Worm (Caenorhabditis elegans) whole organism, L2 larva: ENCODE results near the gene nyn-1.

ENCODE experiments used
- F13H6.1 ChIP-seq: sonication (generic microtip); optimal IDR thresholded peaks from 2 replicates; lab custom pipeline; 2016; ENCODE audit warnings: missing genetic modification characterization, missing compliant biosample characterization
- R02D3.7 ChIP-seq: fragments of 150-350 bp; optimal IDR thresholded peaks from 2 replicates; lab custom pipeline; 2014; ENCODE audit warnings: missing biosample characterization, missing genetic modification characterization
- ZK546.5 ChIP-seq: sonication (generic microtip); optimal IDR thresholded peaks from 2 replicates; lab custom pipeline; 2017; ENCODE audit warnings: missing biosample characterization, missing genetic modification characterization
- alr-1 ChIP-seq: fragments of 150-350 bp; optimal IDR thresholded peaks from 2 replicates; lab custom pipeline; 2014; ENCODE audit warnings: missing biosample characterization, missing genetic modification characterization
- aly-2 ChIP-seq: fragments of 150-350 bp; optimal IDR thresholded peaks from 2 replicates; lab custom pipeline; 2014; ENCODE audit warnings: missing biosample characterization, missing genetic modification characterization
- ama-1 ChIP-seq: fragments of 150-350 bp; optimal IDR thresholded peaks from 2 replicates; lab custom pipeline; 2018; ENCODE audit warnings: inconsistent platforms
- ceh-16 ChIP-seq: fragments of 150-350 bp; optimal IDR thresholded peaks from 2 replicates; lab custom pipeline; 2014; ENCODE audit warnings: missing biosample characterization, missing genetic modification characterization
- ceh-82 ChIP-seq: fragments of 150-350 bp; optimal IDR thresholded peaks from 2 replicates; lab custom pipeline; 2014; ENCODE audit warnings: missing biosample characterization, missing genetic modification characterization
- crh-2 ChIP-seq: sonication (generic microtip); optimal IDR thresholded peaks from 2 replicates; lab custom pipeline; 2017; ENCODE audit warnings: missing biosample characterization, missing genetic modification characterization
- dmd-4 ChIP-seq: sonication (generic microtip); optimal IDR thresholded peaks from 2 replicates; lab custom pipeline; 2017; ENCODE audit warnings: missing biosample characterization, missing genetic modification characterization
- elt-1 ChIP-seq: fragments of 150-350 bp; optimal IDR thresholded peaks from 2 replicates; lab custom pipeline; 2014; ENCODE audit warnings: missing biosample characterization, missing genetic modification characterization
- fos-1 ChIP-seq: fragments of 150-350 bp; optimal IDR thresholded peaks from 2 replicates; lab custom pipeline; 2014; ENCODE audit warnings: missing biosample characterization, missing genetic modification characterization
- lin-11 ChIP-seq: fragments of 150-350 bp; sonication (generic microtip); optimal IDR thresholded peaks from 2 replicates; lab custom pipeline; 2014; ENCODE audit warnings: missing biosample characterization, missing genetic modification characterization, inconsistent platforms, mixed read lengths
- lin-13 ChIP-seq: fragments of 150-350 bp; optimal IDR thresholded peaks from 2 replicates; lab custom pipeline; 2014; ENCODE audit warnings: missing biosample characterization, missing genetic modification reagents, missing genetic modification characterization
- lin-39 ChIP-seq: fragments of 150-350 bp; optimal IDR thresholded peaks from 2 replicates; lab custom pipeline; 2014; ENCODE audit warnings: missing biosample characterization, missing genetic modification reagents, missing genetic modification characterization
- lsy-2 ChIP-seq, 2 experiments: fragments of 150-350 bp in 1 of 2; sonication (generic microtip) in 1 of 2; optimal IDR thresholded peaks; 2 replicates each; lab custom pipeline; 2014 to 2017; ENCODE audit warnings: missing biosample characterization in 2 of 2, missing genetic modification characterization in 2 of 2
- mab-5 ChIP-seq: fragments of 150-350 bp; optimal IDR thresholded peaks from 2 replicates; lab custom pipeline; 2014; ENCODE audit warnings: missing biosample characterization, missing genetic modification characterization
- mbf-1 ChIP-seq: sonication (generic microtip); optimal IDR thresholded peaks from 2 replicates; lab custom pipeline; 2017; ENCODE audit warnings: missing biosample characterization, missing genetic modification characterization
- nhr-10 ChIP-seq: sonication (generic microtip); optimal IDR thresholded peaks from 2 replicates; lab custom pipeline; 2017; ENCODE audit warnings: missing biosample characterization, missing genetic modification characterization
- nhr-12 ChIP-seq: fragments of 150-350 bp; optimal IDR thresholded peaks from 2 replicates; lab custom pipeline; 2014; ENCODE audit warnings: missing biosample characterization, missing genetic modification characterization
- nhr-129 ChIP-seq: fragments of 150-350 bp; optimal IDR thresholded peaks from 2 replicates; lab custom pipeline; 2014; ENCODE audit warnings: missing biosample characterization, missing genetic modification characterization
- nhr-21 ChIP-seq: fragments of 150-350 bp; optimal IDR thresholded peaks from 2 replicates; lab custom pipeline; 2014; ENCODE audit warnings: missing biosample characterization, missing genetic modification characterization
- nhr-23 ChIP-seq: fragments of 150-350 bp; optimal IDR thresholded peaks from 2 replicates; lab custom pipeline; 2014; ENCODE audit warnings: missing biosample characterization, missing genetic modification reagents, missing genetic modification characterization
- nhr-237 ChIP-seq: fragments of 150-350 bp; optimal IDR thresholded peaks from 2 replicates; lab custom pipeline; 2014; ENCODE audit warnings: missing biosample characterization, missing genetic modification characterization
- nhr-25 ChIP-seq: fragments of 150-350 bp; sonication (generic microtip); optimal IDR thresholded peaks from 3 replicates; lab custom pipeline; 2014; ENCODE audit warnings: missing biosample characterization, missing genetic modification characterization
- nhr-6 ChIP-seq: fragments of 150-350 bp; optimal IDR thresholded peaks from 2 replicates; lab custom pipeline; 2014; ENCODE audit warnings: missing biosample characterization, missing genetic modification characterization
- nhr-77 ChIP-seq: fragments of 150-350 bp; optimal IDR thresholded peaks from 2 replicates; lab custom pipeline; 2014; ENCODE audit warnings: missing biosample characterization, missing genetic modification characterization
- skn-1 ChIP-seq: sonication (generic microtip); optimal IDR thresholded peaks from 2 replicates; lab custom pipeline; 2017; ENCODE audit warnings: missing biosample characterization, missing genetic modification characterization
- sma-3 ChIP-seq: sonication (generic microtip); optimal IDR thresholded peaks from 2 replicates; lab custom pipeline; 2016; ENCODE audit warnings: missing genetic modification reagents, missing genetic modification characterization, missing compliant biosample characterization
- sma-9 ChIP-seq, 2 experiments: fragments of 150-350 bp in 1 of 2; sonication (generic microtip) in 1 of 2; optimal IDR thresholded peaks; 2 replicates each; lab custom pipeline; 2014 to 2016; ENCODE audit warnings: missing genetic modification characterization in 2 of 2, mild to moderate bottlenecking in 1 of 2, missing biosample characterization in 1 of 2, missing compliant biosample characterization in 1 of 2, missing genetic modification reagents in 1 of 2, moderate library complexity in 1 of 2
- snpc-4 ChIP-seq: fragments of 150-350 bp; optimal IDR thresholded peaks from 2 replicates; lab custom pipeline; 2014; ENCODE audit warnings: missing biosample characterization, missing genetic modification characterization
- unc-39 ChIP-seq: fragments of 150-350 bp; optimal IDR thresholded peaks from 2 replicates; lab custom pipeline; 2014; ENCODE audit warnings: missing biosample characterization, missing genetic modification characterization
- unc-55 ChIP-seq: fragments of 150-350 bp; sonication (generic microtip); optimal IDR thresholded peaks from 3 replicates; lab custom pipeline; 2014; ENCODE audit warnings: missing biosample characterization, missing genetic modification reagents, missing genetic modification characterization
- unc-62 ChIP-seq: fragments of 150-350 bp; optimal IDR thresholded peaks from 2 replicates; lab custom pipeline; 2014; ENCODE audit warnings: missing biosample characterization, missing genetic modification reagents, missing genetic modification characterization
- zag-1 ChIP-seq: fragments of 150-350 bp; optimal IDR thresholded peaks from 2 replicates; lab custom pipeline; 2014; ENCODE audit warnings: missing biosample characterization, missing genetic modification characterization
- ztf-1 ChIP-seq: fragments of 200-800 bp; sonication (Bioruptor generic); conservative IDR thresholded peaks from 2 replicates; pipeline ENCODE4 v1.3.6; 2022; ENCODE audit warnings: missing genetic modification characterization, missing compliant biosample characterization
- ztf-11 ChIP-seq: sonication (generic microtip); optimal IDR thresholded peaks from 2 replicates; lab custom pipeline; 2017; ENCODE audit warnings: missing biosample characterization, missing genetic modification characterization
- ztf-4 ChIP-seq: fragments of 150-350 bp; optimal IDR thresholded peaks from 2 replicates; lab custom pipeline; 2014; ENCODE audit warnings: missing biosample characterization, missing genetic modification characterization

The nyn-1 gene

ce11 chrIV:13673504-13673903, 13.3 kb downstream of the nyn-1 start, which contains the start of gene oac-48:
Gene oac-48, plus strand, starts transcription at chrIV:13673804.
- TF ChIP-seq sma-9 (GFP tag; optimal IDR thresholded peaks at IDR 0.05; lab: Kevin White, UChicago) (no peak), sma-9 (tag; optimal IDR thresholded peaks at IDR 0.05; lab: Kevin White, UChicago) (no peak), ceh-82 (no peak), ZK546.5 (tag; lab: Kevin White, UChicago) (no peak), mab-5 (tag; lab: Kevin White, UChicago) (no peak), nhr-12 (tag; lab: Kevin White, UChicago) (no peak), ceh-16 (tag; lab: Kevin White, UChicago) (no peak), nhr-21 (tag; lab: Kevin White, UChicago) (no peak), unc-55 (GFP tag; lab: Kevin White, UChicago) (no peak), fos-1 (tag; lab: Kevin White, UChicago) (no peak), aly-2 (tag; lab: Kevin White, UChicago) (no peak)

- TF ChIP-seq fos-1 (tag; lab: Kevin White, UChicago) (no peak), mbf-1 (tag; lab: Kevin White, UChicago) (no peak), ceh-82 (no peak), ama-1 (lab: Kevin White, UChicago) (no peak), nhr-129 (tag; lab: Kevin White, UChicago) (no peak), unc-39 (no peak), ceh-16 (tag; lab: Kevin White, UChicago) (no peak), aly-2 (tag; lab: Kevin White, UChicago) (no peak), skn-1 (tag; lab: Kevin White, UChicago) (no peak), lin-11 (tag; lab: Kevin White, UChicago) (no peak), sma-9 (GFP tag; optimal IDR thresholded peaks at IDR 0.05; lab: Kevin White, UChicago) (no peak), sma-9 (tag; optimal IDR thresholded peaks at IDR 0.05; lab: Kevin White, UChicago) (no peak), nhr-23 (tag; lab: Kevin White, UChicago) (no peak), nhr-77 (tag; lab: Kevin White, UChicago) (no peak), nhr-25 (tag; lab: Kevin White, UChicago) (no peak), elt-1 (tag; lab: Kevin White, UChicago) (no peak), zag-1 (tag; lab: Kevin White, UChicago) (no peak), nhr-6 (tag; lab: Kevin White, UChicago) (no peak), sma-3 (GFP tag; lab: Kevin White, UChicago) (no peak)
These were observed 19.9 kb downstream of the nyn-1 start, which contains the start of gene fbxa-215 for ce11 chrIV:13666849-13667430. Gene fbxa-215, minus strand, starts transcription at chrIV:13666909.

- TF ChIP-seq lin-39 (tag; lab: Kevin White, UChicago): no peak
- TF ChIP-seq unc-62: no peak
- TF ChIP-seq nhr-237 (tag; lab: Kevin White, UChicago): no peak
- TF ChIP-seq ztf-4 (tag; lab: Kevin White, UChicago): no peak
- TF ChIP-seq nhr-21 (tag; lab: Kevin White, UChicago): no peak
- TF ChIP-seq snpc-4 (tag; lab: Kevin White, UChicago): no peak
- no peak for TF ChIP-seq crh-2 (tag; lab: Kevin White, UChicago)
- no peak for TF ChIP-seq ztf-11 (tag; lab: Kevin White, UChicago)
- TF ChIP-seq lsy-2 (tag; optimal IDR thresholded peaks at IDR 0.05; lab: Kevin White, UChicago): no peak
- TF ChIP-seq nhr-10: no peak
- TF ChIP-seq alr-1 (tag; lab: Kevin White, UChicago): no peak
- TF ChIP-seq F13H6.1 (tag; lab: Kevin White, UChicago): no peak
- TF ChIP-seq ztf-1 (GFP tag; lab: Robert Waterston, UW): no peak
- TF ChIP-seq R02D3.7 (tag; lab: Kevin White, UChicago): no peak
- TF ChIP-seq sma-3 (GFP tag; lab: Kevin White, UChicago): no peak
- no peak for TF ChIP-seq nhr-77 (tag; lab: Kevin White, UChicago)
- no peak for TF ChIP-seq nhr-25 (tag; lab: Kevin White, UChicago)
- TF ChIP-seq dmd-4 (tag; lab: Kevin White, UChicago): no peak
- no peak for TF ChIP-seq lin-13 (GFP tag; lab: Kevin White, UChicago)
- TF ChIP-seq, all 48 proteins: peak for 0
These were observed 21.7 kb downstream of the nyn-1 start for ce11 chrIV:13665073-13665472.
